Fruit fly (Drosophila melanogaster): ENCODE results near the gene Ppcs.

DNA sequence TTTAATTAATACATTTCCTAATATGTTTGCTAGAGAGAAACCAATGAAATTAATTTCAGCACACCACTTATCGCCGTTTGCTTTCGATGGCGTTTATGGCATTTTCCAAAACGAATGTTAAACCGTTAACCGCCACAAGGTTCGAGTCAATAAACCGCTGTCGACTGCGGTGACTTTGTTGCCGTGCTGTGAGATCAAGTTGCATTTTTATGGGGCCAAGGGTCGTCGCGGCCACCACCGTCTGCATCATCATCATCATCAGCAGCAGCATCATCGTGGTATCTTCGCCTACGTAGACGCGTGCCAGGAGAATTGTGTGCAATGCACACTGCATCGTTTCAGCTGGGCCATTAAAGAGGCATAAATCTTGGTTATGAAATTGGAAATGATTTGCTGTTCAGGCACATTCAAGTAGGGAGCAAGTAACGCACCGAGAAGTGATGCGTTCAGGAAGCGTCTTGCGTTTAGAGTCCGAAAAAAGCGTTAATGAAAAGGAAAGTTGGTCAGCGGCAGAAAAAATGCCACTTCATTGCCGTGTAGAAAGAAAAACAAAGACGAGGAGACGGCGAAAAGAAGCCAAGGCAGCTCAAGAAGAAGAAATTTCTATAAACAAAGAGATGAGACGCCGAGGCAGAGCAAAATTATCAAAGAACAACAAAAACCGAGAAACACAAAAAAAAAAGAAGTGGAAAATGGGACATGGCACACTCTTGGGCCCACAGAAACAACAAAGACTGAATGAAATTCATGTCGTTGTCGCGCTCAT, 56.5 kb downstream of the Ppcs start:
- TF ChIP-seq Pif1A (GFP tag; optimal IDR thresholded peaks at IDR 0.05) (no peak), fd96Ca (GFP tag; IDR thresholded peaks at IDR 0.05) (no peak), CG32121 (GFP tag; IDR thresholded peaks at IDR 0.05) (no peak), CG12605 (GFP tag; IDR thresholded peaks at IDR 0.05) (no peak), CG8159 (tag; optimal IDR thresholded peaks at IDR 0.05) (no peak), EcR (GFP tag; optimal IDR thresholded peaks at IDR 0.05) (peak; percentile 11), gl (tag; optimal IDR thresholded peaks at IDR 0.05) (no peak), D1 (tag; optimal IDR thresholded peaks at IDR 0.05) (no peak), CG13204 (GFP tag; optimal IDR thresholded peaks at IDR 0.05) (no peak), rn (GFP tag; IDR thresholded peaks at IDR 0.05) (no peak)
